Fruit fly (Drosophila melanogaster) whole organism, adult: ENCODE data around the gene CG13404.

Experiments used
- CG11617 ChIP-seq: fragments of 200-800 bp; sonication (Bioruptor generic); optimal IDR thresholded peaks from 2 replicates; lab custom pipeline; 2017; ENCODE audit warnings: mild to moderate bottlenecking, missing biosample characterization, missing genetic modification reagents, missing genetic modification characterization
- CG14711 ChIP-seq: fragments of 200-800 bp; sonication (Bioruptor generic); optimal IDR thresholded peaks from 2 replicates; lab custom pipeline; 2018; ENCODE audit warnings: missing biosample characterization, mild to moderate bottlenecking, missing genetic modification characterization, moderate library complexity
- CG33017 ChIP-seq: fragments of 200-800 bp; sonication (Bioruptor generic); optimal IDR thresholded peaks from 2 replicates; lab custom pipeline; 2018; ENCODE audit warnings: missing biosample characterization, mild to moderate bottlenecking, missing genetic modification characterization, moderate library complexity
- Crg-1 ChIP-seq: fragments of 200-800 bp; sonication (Bioruptor generic); optimal IDR thresholded peaks from 2 replicates; lab custom pipeline; 2016; ENCODE audit warnings: missing biosample characterization, missing genetic modification characterization
- Mnt ChIP-seq: fragments of 200-800 bp; sonication (Bioruptor generic); optimal IDR thresholded peaks from 2 replicates; lab custom pipeline; 2016; ENCODE audit warnings: missing biosample characterization, mild to moderate bottlenecking, missing genetic modification characterization
- pad ChIP-seq: fragments of 200-800 bp; sonication (Bioruptor generic); optimal IDR thresholded peaks from 3 replicates; lab custom pipeline; 2017; ENCODE audit warnings: missing biosample characterization, missing genetic modification characterization, mild to moderate bottlenecking, moderate library complexity, missing genetic modification reagents
- toe ChIP-seq: fragments of 200-800 bp; sonication (Bioruptor generic); optimal IDR thresholded peaks from 2 replicates; lab custom pipeline; 2016; ENCODE audit warnings: missing biosample characterization, missing genetic modification characterization

dm6 chrX:14227043-14227442 is 39.0 kb downstream of the CG13404 start:
- TF ChIP-seq CG11617 (GFP tag; lab: Kevin White, UChicago) (no peak), pad (no peak), toe (GFP tag; lab: Kevin White, UChicago) (no peak), Crg-1 (no peak), CG14711 (tag; lab: Kevin White, UChicago) (no peak), CG33017 (no peak), Mnt (GFP tag; lab: Kevin White, UChicago) (no peak)
